Fruit fly (Drosophila melanogaster): ENCODE results near the gene CG10336.

DNA sequence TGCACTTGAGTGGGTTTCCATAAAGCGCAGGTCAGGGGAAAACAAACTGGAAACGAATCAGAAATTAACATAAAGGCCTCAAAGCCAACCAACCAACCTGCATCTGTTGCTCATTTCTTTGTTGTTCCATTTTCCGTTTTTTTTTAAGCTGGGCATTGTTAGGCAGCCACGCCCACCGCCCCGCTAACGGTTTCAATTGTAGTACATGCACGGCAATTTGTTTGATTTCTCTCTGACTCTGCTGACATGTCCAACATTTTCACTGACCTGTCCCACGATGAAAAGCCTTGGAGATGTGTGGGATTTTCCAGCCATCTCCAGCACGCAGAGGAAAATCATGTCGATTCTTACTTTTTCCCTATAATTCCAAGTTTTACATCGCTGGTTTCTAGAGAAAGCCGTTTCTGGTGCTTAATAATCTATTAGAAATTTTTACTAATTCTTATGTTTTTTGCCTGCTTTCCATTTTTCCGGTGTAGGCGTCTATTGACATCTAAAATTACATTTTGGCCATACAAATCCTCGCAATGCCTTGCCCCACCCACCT lies 32.6 kb upstream of the CG10336 start:
- no peak for TF ChIP-seq Mad (GFP tag; optimal IDR thresholded peaks at IDR 0.05)
- TF ChIP-seq CG15514 (GFP tag; optimal IDR thresholded peaks at IDR 0.05) = no peak
- no peak for TF ChIP-seq CG30020 (tag; optimal IDR thresholded peaks at IDR 0.05)
- no peak for TF ChIP-seq CG4360 (GFP tag; IDR thresholded peaks at IDR 0.05)
- TF ChIP-seq MBD-R2 (GFP tag; IDR thresholded peaks at IDR 0.05) = no peak
- TF ChIP-seq tap (tag; optimal IDR thresholded peaks at IDR 0.05) = no peak
- TF ChIP-seq fd3F (GFP tag; optimal IDR thresholded peaks at IDR 0.05) = no peak
- TF ChIP-seq CG4707 (GFP tag; optimal IDR thresholded peaks at IDR 0.05) = no peak
- no peak for TF ChIP-seq bab2 (GFP tag; optimal IDR thresholded peaks at IDR 0.05)
